Fruit fly (Drosophila melanogaster): ENCODE results near the gene CG13606.

The CG13606 gene

dm6 chr3R:24206341-24207114 is 34.1 kb downstream of the CG13606 start (continued):
- TF ChIP-seq bsh (GFP tag; optimal IDR thresholded peaks at IDR 0.05) (peak in 1 of 2 experiments; percentile 74), CG32532 (GFP tag; IDR thresholded peaks at IDR 0.05) (no peak), CG18599 (GFP tag; optimal IDR thresholded peaks at IDR 0.05) (peak; percentile 16), CG13424 (tag; optimal IDR thresholded peaks at IDR 0.05) (peak; percentile 81), CG8924 (tag; optimal IDR thresholded peaks at IDR 0.05) (peak; percentile 48), CG11456 (GFP tag; IDR thresholded peaks at IDR 0.05) (no peak), Ets65A (GFP tag) (peak; percentile 92), CG15514 (GFP tag; optimal IDR thresholded peaks at IDR 0.05) (peak; percentile 7), tgo (GFP tag; IDR thresholded peaks at IDR 0.05) (peak; percentile 54; the same call in 2 of the 3 replicates), Abd-B (GFP tag; optimal IDR thresholded peaks at IDR 0.05) (peak; percentile 21), Awh (GFP tag; IDR thresholded peaks at IDR 0.05) (peak; percentile 61), cad (GFP tag; optimal IDR thresholded peaks at IDR 0.05) (no peak), Dek (tag; optimal IDR thresholded peaks at IDR 0.05) (peak; percentile 29), ro (GFP tag; IDR thresholded peaks at IDR 0.05) (no peak), lab (GFP tag; optimal IDR thresholded peaks at IDR 0.05) (peak; percentile 53), CG10431 (GFP tag; optimal IDR thresholded peaks at IDR 0.05) (peak; percentile 17), CG7928 (GFP tag; optimal IDR thresholded peaks at IDR 0.05) (no peak), D19A (tag; optimal IDR thresholded peaks at IDR 0.05) (peak; percentile 90), CG30020 (tag; optimal IDR thresholded peaks at IDR 0.05) (no peak), prd (optimal IDR thresholded peaks at IDR 0.05) (no peak), prd (GFP tag; IDR thresholded peaks at IDR 0.05) (peak; percentile 41; the same call in 1 of the 3 replicates), stc (GFP tag; IDR thresholded peaks at IDR 0.05) (0 out of 2 replicates have a peak, but pooled peaks have one; percentile 21), nerfin-1 (tag; optimal IDR thresholded peaks at IDR 0.05) (peak; percentile 59), CG17361 (GFP tag; IDR thresholded peaks at IDR 0.05) (0 out of 3 replicates have a peak, but pooled peaks have one; percentile 42), CG12942 (GFP tag; optimal IDR thresholded peaks at IDR 0.05) (no peak), CG17612 (GFP tag; IDR thresholded peaks at IDR 0.05) (no peak), gce (GFP tag; IDR thresholded peaks at IDR 0.05) (peak; percentile 61; the same call in 1 of the 3 replicates), NC2α (GFP tag; optimal IDR thresholded peaks at IDR 0.05) (no peak), CG11723 (GFP tag; optimal IDR thresholded peaks at IDR 0.05) (peak; percentile 16), CG15269 (tag; optimal IDR thresholded peaks at IDR 0.05) (peak; percentile 54), CG9817 (tag; optimal IDR thresholded peaks at IDR 0.05) (peak; percentile 49), CG14710 (tag; optimal IDR thresholded peaks at IDR 0.05) (peak; percentile 41), ara (GFP tag; IDR thresholded peaks at IDR 0.05) (0 out of 2 replicates have a peak, but pooled peaks have one; percentile 34), dysf (GFP tag; IDR thresholded peaks at IDR 0.05) (peak; percentile 70), CG14965 (GFP tag; optimal IDR thresholded peaks at IDR 0.05; ENCODE audit: borderline replicate concordance) (no peak), CG14441 (GFP tag; IDR thresholded peaks at IDR 0.05) (peak; percentile 51), CG7556 (GFP tag; optimal IDR thresholded peaks at IDR 0.05) (peak; percentile 22), CG1529 (GFP tag; optimal IDR thresholded peaks at IDR 0.05) (peak; percentile 37), bab2 (GFP tag; optimal IDR thresholded peaks at IDR 0.05) (peak; percentile 11), Ravus (GFP tag; IDR thresholded peaks at IDR 0.05) (no peak), CG11398 (GFP tag; optimal IDR thresholded peaks at IDR 0.05) (no peak), CG9437 (GFP tag; optimal IDR thresholded peaks at IDR 0.05) (peak; percentile 23), Med (GFP tag) (peak; percentile 81), odd (GFP tag; optimal IDR thresholded peaks at IDR 0.05) (peak; percentile 12), ttk (GFP tag; IDR thresholded peaks at IDR 0.05) (peak; percentile 74), CG4360 (GFP tag; IDR thresholded peaks at IDR 0.05) (no peak), disco-r (GFP tag; optimal IDR thresholded peaks at IDR 0.05) (no peak), fd102C (GFP tag; optimal IDR thresholded peaks at IDR 0.05) (no peak), az2 (GFP tag; optimal IDR thresholded peaks at IDR 0.05) (peak; percentile 46)

All from whole organism, embryonic.